Worm (Caenorhabditis elegans) whole organism, L3 larva: ENCODE results near the gene Y54G11A.3.

Experiments used
- ama-1 ChIP-seq: fragments of 150-350 bp; optimal IDR thresholded peaks from 2 replicates; lab custom pipeline; 2018
- elt-1 ChIP-seq: fragments of 150-350 bp; optimal IDR thresholded peaks from 2 replicates; lab custom pipeline; 2014; ENCODE audit warnings: missing biosample characterization, missing genetic modification characterization
- fkh-10 ChIP-seq: sonication (generic microtip); optimal IDR thresholded peaks from 2 replicates; lab custom pipeline; 2017; ENCODE audit warnings: missing biosample characterization, missing genetic modification reagents, missing genetic modification characterization
- nhr-237 ChIP-seq: fragments of 150-350 bp; optimal IDR thresholded peaks from 2 replicates; lab custom pipeline; 2014; ENCODE audit warnings: missing biosample characterization, missing genetic modification characterization
- tbx-2 ChIP-seq: sonication (generic microtip); optimal IDR thresholded peaks from 2 replicates; lab custom pipeline; 2016; ENCODE audit warnings: mild to moderate bottlenecking, missing genetic modification characterization, missing compliant biosample characterization
- ztf-11 ChIP-seq: fragments of 150-350 bp; optimal IDR thresholded peaks from 2 replicates; lab custom pipeline; 2014; ENCODE audit warnings: missing biosample characterization, missing genetic modification characterization
- ztf-4 ChIP-seq: fragments of 150-350 bp; optimal IDR thresholded peaks from 2 replicates; lab custom pipeline; 2014; ENCODE audit warnings: missing biosample characterization, missing genetic modification characterization

ce11 chrII:14312182-14312581 is 35.8 kb downstream of the Y54G11A.3 start:
- TF ChIP-seq elt-1 (tag; lab: Kevin White, UChicago) (no peak), tbx-2 (no peak), ztf-11 (no peak), fkh-10 (GFP tag; lab: Kevin White, UChicago) (no peak), ama-1 (no peak), nhr-237 (tag; lab: Kevin White, UChicago) (no peak), ztf-4 (tag; lab: Kevin White, UChicago) (no peak)
